Worm (Caenorhabditis elegans) whole organism, midembryonic: Measurements from ENCODE around the gene mig-15.

Source experiments
- cog-1 ChIP-seq: sonication (generic microtip); optimal IDR thresholded peaks from 2 replicates; lab custom pipeline; 2016; ENCODE audit warnings: missing genetic modification characterization, missing compliant biosample characterization
- med-1 ChIP-seq: sonication (generic microtip); optimal IDR thresholded peaks from 2 replicates; lab custom pipeline; 2017; ENCODE audit warnings: missing genetic modification characterization, mild to moderate bottlenecking, missing compliant biosample characterization, antibody characterized with exemption, missing genetic modification reagents; ENCODE audit not compliant: insufficient read depth
- tab-1 ChIP-seq: fragments of 200-800 bp; sonication (Bioruptor generic); IDR thresholded peaks from 2 replicates; pipeline ENCODE4 v1.3.6; 2022; ENCODE audit warnings: missing genetic modification characterization, missing compliant biosample characterization
- ztf-23 ChIP-seq: fragments of 200-800 bp; sonication (Bioruptor generic); IDR thresholded peaks from 2 replicates; pipeline ENCODE4 v1.3.6; 2022; ENCODE audit warnings: missing genetic modification reagents, missing genetic modification characterization, missing compliant biosample characterization
- ztf-29 ChIP-seq: fragments of 200-800 bp; sonication (Bioruptor generic); IDR thresholded peaks from 2 replicates; pipeline ENCODE4 v1.3.6; 2022; ENCODE audit warnings: missing genetic modification reagents, missing genetic modification characterization, missing compliant biosample characterization

ce11 chrX:10404051-10404450 is 24.4 kb downstream of the mig-15 start:
- TF ChIP-seq med-1 (GFP tag; lab: Kevin White, UChicago), result no peak
- no peak for TF ChIP-seq ztf-29
- no peak for TF ChIP-seq tab-1
- no peak for TF ChIP-seq ztf-23 (GFP tag; lab: Robert Waterston, UW)
- TF ChIP-seq cog-1 (tag; lab: Kevin White, UChicago), result no peak
